Worm (Caenorhabditis elegans): ENCODE measurements around the gene unc-116.

unc-116 gene

ce11 chrIII:8310239-8311057 lies 44.5 kb downstream of the unc-116 start, which contains the start of gene F10E9.3:
TSS of gene F10E9.3 (plus strand) at chrIII:8311007.
- TF ChIP-seq ceh-30 (tag; optimal IDR thresholded peaks at IDR 0.05), result no peak
- TF ChIP-seq nfya-1 (tag; optimal IDR thresholded peaks at IDR 0.05), result peak; percentile 53
- TF ChIP-seq ceh-18 (tag; optimal IDR thresholded peaks at IDR 0.05), result no peak
- no peak for TF ChIP-seq mec-3 (tag; optimal IDR thresholded peaks at IDR 0.05; ENCODE audit: borderline replicate concordance)

DNA sequence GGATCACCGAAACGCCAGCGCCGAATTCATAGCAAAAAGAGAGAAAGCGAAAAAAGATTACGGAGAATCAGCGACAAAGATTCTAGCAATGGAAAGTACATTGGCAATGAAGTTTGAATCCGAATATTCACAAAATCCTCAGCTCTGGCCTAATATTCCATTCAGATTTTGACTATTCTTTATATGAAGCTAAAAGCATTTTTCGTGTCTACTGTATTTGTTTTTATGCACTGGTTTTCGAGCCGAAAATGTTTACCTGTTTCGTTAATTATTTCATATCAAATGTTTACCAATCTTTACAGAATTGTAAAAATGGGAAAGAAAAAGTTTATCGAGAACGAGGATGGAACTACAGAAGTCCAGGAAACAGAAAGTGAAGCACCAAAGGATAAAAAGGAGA lies 46.7 kb downstream of the unc-116 start, which contains the start of gene F10E9.4:
Gene F10E9.4, plus strand, starts transcription at position 301 of the 400 bp plus-strand sequence.
- no peak for TF ChIP-seq ceh-2 (tag; optimal IDR thresholded peaks at IDR 0.05)
- TF ChIP-seq K09A11.1 (tag; optimal IDR thresholded peaks at IDR 0.05; ENCODE audit: insufficient read depth), result no peak
- TF ChIP-seq ceh-18 (tag; optimal IDR thresholded peaks at IDR 0.05), result no peak
- no peak for TF ChIP-seq nfya-1 (tag; optimal IDR thresholded peaks at IDR 0.05)
- TF ChIP-seq dmd-4 (tag; optimal IDR thresholded peaks at IDR 0.05; ENCODE audit: borderline replicate concordance), result no peak
- no peak for TF ChIP-seq K02D7.2 (tag; optimal IDR thresholded peaks at IDR 0.05)
- TF ChIP-seq unc-86 (tag; optimal IDR thresholded peaks at IDR 0.05), result no peak
- no peak for TF ChIP-seq lin-11 (tag; optimal IDR thresholded peaks at IDR 0.05)
- TF ChIP-seq che-1 (tag; optimal IDR thresholded peaks at IDR 0.05), result no peak
- no peak for TF ChIP-seq ceh-31 (tag; optimal IDR thresholded peaks at IDR 0.05)
- TF ChIP-seq ceh-24 (tag; optimal IDR thresholded peaks at IDR 0.05), result no peak
- TF ChIP-seq hlh-13 (GFP tag; optimal IDR thresholded peaks at IDR 0.05), result no peak
- TF ChIP-seq hlh-30 (tag; optimal IDR thresholded peaks at IDR 0.05; ENCODE audit: insufficient read depth), result no peak
- TF ChIP-seq mec-3 (tag; optimal IDR thresholded peaks at IDR 0.05; ENCODE audit: borderline replicate concordance), result no peak
- no peak for TF ChIP-seq fkh-6 (tag; optimal IDR thresholded peaks at IDR 0.05)
- no peak for TF ChIP-seq ceh-9 (tag; optimal IDR thresholded peaks at IDR 0.05)

DNA sequence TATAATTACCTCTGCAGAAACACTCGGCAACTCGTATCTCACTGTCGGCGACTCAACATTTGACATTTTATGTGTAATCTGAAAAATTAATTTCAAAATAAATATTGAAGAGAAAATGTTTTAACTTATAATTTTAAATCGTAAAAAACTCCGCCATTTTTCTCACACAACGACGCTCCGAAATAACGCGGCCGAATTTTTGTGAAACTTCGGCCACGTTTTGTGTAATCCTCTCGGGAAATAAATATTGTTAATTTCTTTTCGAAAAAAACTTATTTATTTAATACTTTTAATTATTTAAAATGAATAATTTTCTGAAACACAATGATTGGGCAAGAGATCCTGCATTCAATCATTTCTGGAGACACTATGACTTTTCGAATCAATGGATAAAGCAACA lies 47.6 kb downstream of the unc-116 start, which contains the start of the genes F10E9.7 and F10E9.5:
Gene F10E9.7, minus strand, starts transcription at position 86 of the 400 bp plus-strand sequence.
Gene F10E9.5, plus strand, starts transcription at position 237 of the 400 bp plus-strand sequence.
- TF ChIP-seq unc-42 (tag; optimal IDR thresholded peaks at IDR 0.05) (peak; percentile 24), ref-2 (tag; optimal IDR thresholded peaks at IDR 0.05) (peak; percentile 80), elt-4 (tag; optimal IDR thresholded peaks at IDR 0.05) (no peak), tbx-7 (tag; optimal IDR thresholded peaks at IDR 0.05) (peak; percentile 81), K09A11.1 (tag; optimal IDR thresholded peaks at IDR 0.05; ENCODE audit: insufficient read depth) (no peak), lin-11 (tag; optimal IDR thresholded peaks at IDR 0.05) (no peak), npax-4 (tag; optimal IDR thresholded peaks at IDR 0.05) (no peak), rnt-1 (tag; optimal IDR thresholded peaks at IDR 0.05) (peak; percentile 12), mec-3 (tag; optimal IDR thresholded peaks at IDR 0.05; ENCODE audit: borderline replicate concordance) (no peak), tbx-2 (tag; optimal IDR thresholded peaks at IDR 0.05) (peak; percentile 82), hlh-6 (tag; optimal IDR thresholded peaks at IDR 0.05) (no peak), ama-1 (optimal IDR thresholded peaks at IDR 0.05) (no peak), odd-2 (tag; optimal IDR thresholded peaks at IDR 0.05) (no peak), dmd-4 (tag; optimal IDR thresholded peaks at IDR 0.05; ENCODE audit: borderline replicate concordance) (no peak), F13H6.1 (tag; optimal IDR thresholded peaks at IDR 0.05) (peak; percentile 21), pha-4 (tag; optimal IDR thresholded peaks at IDR 0.05) (no peak), unc-3 (GFP tag; conservative IDR thresholded peaks at IDR 0.05) (no peak), unc-3 (tag; optimal IDR thresholded peaks at IDR 0.05) (peak; percentile 29), hlh-15 (tag; optimal IDR thresholded peaks at IDR 0.05) (no peak), unc-55 (GFP tag; optimal IDR thresholded peaks at IDR 0.05) (no peak), C08G9.2 (tag; optimal IDR thresholded peaks at IDR 0.05) (peak; percentile 86), dve-1 (tag; optimal IDR thresholded peaks at IDR 0.05) (no peak), che-1 (tag; optimal IDR thresholded peaks at IDR 0.05) (no peak), ets-4 (tag; optimal IDR thresholded peaks at IDR 0.05) (peak; percentile 87), ztf-16 (tag; optimal IDR thresholded peaks at IDR 0.05) (peak; percentile 18), unc-86 (tag; optimal IDR thresholded peaks at IDR 0.05) (peak; percentile 17), hlh-30 (tag; optimal IDR thresholded peaks at IDR 0.05; ENCODE audit: insufficient read depth) (no peak), ahr-1 (tag; optimal IDR thresholded peaks at IDR 0.05) (peak; percentile 45), sox-4 (tag; optimal IDR thresholded peaks at IDR 0.05) (no peak), gmeb-2 (tag; optimal IDR thresholded peaks at IDR 0.05) (no peak), ceh-2 (tag; optimal IDR thresholded peaks at IDR 0.05) (peak; percentile 93), hlh-8 (tag; optimal IDR thresholded peaks at IDR 0.05) (peak; percentile 90), pag-3 (tag; optimal IDR thresholded peaks at IDR 0.05; ENCODE audit: borderline replicate concordance) (no peak), pat-9 (tag; optimal IDR thresholded peaks at IDR 0.05) (no peak), ceh-34 (tag; optimal IDR thresholded peaks at IDR 0.05) (peak; percentile 49), pqm-1 (tag; optimal IDR thresholded peaks at IDR 0.05) (no peak), syd-9 (tag; optimal IDR thresholded peaks at IDR 0.05) (no peak), ceh-9 (tag; optimal IDR thresholded peaks at IDR 0.05) (no peak)

Measured in whole organism, late embryonic.